Worm (Caenorhabditis elegans) whole organism, young adult: ENCODE data around the gene snb-7.

Source experiments
- F39B2.1 ChIP-seq: fragments of 200-800 bp; sonication (Bioruptor generic); IDR thresholded peaks from 2 replicates; pipeline ENCODE4 v1.3.6; 2022; ENCODE audit warnings: missing genetic modification reagents, missing genetic modification characterization, missing compliant biosample characterization
- T07F8.4 ChIP-seq: sonication (generic microtip); optimal IDR thresholded peaks from 2 replicates; lab custom pipeline; 2016; ENCODE audit warnings: mild to moderate bottlenecking, missing genetic modification characterization, moderate library complexity, missing compliant biosample characterization
- Y53G8AR.9 ChIP-seq: fragments of 200-800 bp; sonication (Bioruptor generic); conservative IDR thresholded peaks from 2 replicates; pipeline ENCODE4 v1.3.6; 2022; ENCODE audit warnings: missing genetic modification reagents, missing genetic modification characterization, missing compliant biosample characterization
- Y56A3A.18 ChIP-seq: fragments of 200-800 bp; sonication (Bioruptor generic); IDR thresholded peaks from 2 replicates; pipeline ENCODE4 v1.3.6; 2022; ENCODE audit warnings: missing genetic modification reagents, missing genetic modification characterization, missing compliant biosample characterization
- ZK185.1 ChIP-seq: sonication (generic microtip); optimal IDR thresholded peaks from 2 replicates; lab custom pipeline; 2016; ENCODE audit warnings: mild to moderate bottlenecking, missing genetic modification characterization, missing compliant biosample characterization; ENCODE audit not compliant: poor library complexity, severe bottlenecking
- akir-1 ChIP-seq: fragments of 200-800 bp; sonication (Bioruptor generic); optimal IDR thresholded peaks from 2 replicates; lab custom pipeline; 2018; ENCODE audit warnings: mild to moderate bottlenecking, missing genetic modification characterization, moderate library complexity, missing compliant biosample characterization
- athp-1 ChIP-seq: sonication (generic microtip); optimal IDR thresholded peaks from 2 replicates; lab custom pipeline; 2017; ENCODE audit warnings: mild to moderate bottlenecking, missing genetic modification characterization, missing compliant biosample characterization
- attf-5 ChIP-seq: fragments of 200-800 bp; sonication (Bioruptor generic); optimal IDR thresholded peaks from 2 replicates; lab custom pipeline; 2018; ENCODE audit warnings: mild to moderate bottlenecking, missing genetic modification characterization, missing compliant biosample characterization
- bed-1 ChIP-seq: fragments of 200-800 bp; sonication (Bioruptor generic); IDR thresholded peaks from 2 replicates; pipeline ENCODE4 v1.3.6; 2022; ENCODE audit warnings: missing genetic modification reagents, missing genetic modification characterization, missing compliant biosample characterization
- bed-2 ChIP-seq: fragments of 200-800 bp; sonication (Bioruptor generic); IDR thresholded peaks from 2 replicates; pipeline ENCODE4 v1.3.6; 2022; ENCODE audit warnings: missing genetic modification reagents, missing genetic modification characterization, missing compliant biosample characterization
- ccch-3 ChIP-seq: fragments of 200-800 bp; sonication (Bioruptor generic); optimal IDR thresholded peaks from 2 replicates; lab custom pipeline; 2018; ENCODE audit warnings: mild to moderate bottlenecking, missing genetic modification characterization, missing compliant biosample characterization
- cebp-1 ChIP-seq, 2 experiments: fragments of 200-800 bp in 1 of 2; sonication (Bioruptor generic) in 1 of 2; sonication (generic microtip) in 1 of 2; IDR thresholded peaks in 1 of 2; optimal IDR thresholded peaks in 1 of 2; 2 replicates each; pipeline versions ENCODE4 v1.3.6 to Lab custom; 2017 to 2022; ENCODE audit warnings: missing compliant biosample characterization in 2 of 2, missing genetic modification characterization in 2 of 2, mild to moderate bottlenecking in 1 of 2, missing genetic modification reagents in 1 of 2, moderate library complexity in 1 of 2
- ceh-100 ChIP-seq: fragments of 200-800 bp; sonication (Bioruptor generic); IDR thresholded peaks from 2 replicates; pipeline ENCODE4 v1.3.6; 2022; ENCODE audit warnings: missing genetic modification reagents, missing genetic modification characterization, missing compliant biosample characterization
- ceh-27 ChIP-seq: fragments of 200-800 bp; sonication (Bioruptor generic); optimal IDR thresholded peaks from 2 replicates; lab custom pipeline; 2018; ENCODE audit warnings: mild to moderate bottlenecking, missing genetic modification characterization, moderate library complexity, missing compliant biosample characterization
- egl-18 ChIP-seq: fragments of 200-800 bp; sonication (Bioruptor generic); IDR thresholded peaks from 2 replicates; pipeline ENCODE4 v1.3.6; 2022; ENCODE audit warnings: missing genetic modification reagents, missing genetic modification characterization, missing compliant biosample characterization
- ekl-4 ChIP-seq: fragments of 200-800 bp; sonication (Bioruptor generic); IDR thresholded peaks from 2 replicates; pipeline ENCODE4 v1.3.6; 2022; ENCODE audit warnings: missing genetic modification reagents, missing genetic modification characterization, missing compliant biosample characterization
- ets-4 ChIP-seq: fragments of 200-800 bp; sonication (Bioruptor generic); optimal IDR thresholded peaks from 2 replicates; lab custom pipeline; 2018; ENCODE audit warnings: mild to moderate bottlenecking, missing genetic modification characterization, missing compliant biosample characterization
- fkh-3 ChIP-seq: sonication (generic microtip); optimal IDR thresholded peaks from 2 replicates; lab custom pipeline; 2016; ENCODE audit warnings: mild to moderate bottlenecking, missing genetic modification characterization, missing compliant biosample characterization
- gei-17 ChIP-seq: fragments of 200-800 bp; sonication (Bioruptor generic); optimal IDR thresholded peaks from 2 replicates; lab custom pipeline; 2018; ENCODE audit warnings: mild to moderate bottlenecking, missing genetic modification characterization, missing compliant biosample characterization
- him-1 ChIP-seq: sonication (generic microtip); optimal IDR thresholded peaks from 2 replicates; lab custom pipeline; 2016; ENCODE audit warnings: missing genotype, missing genetic modification reagents, missing genetic modification characterization, missing compliant biosample characterization
- hrde-1 ChIP-seq: sonication (generic microtip); optimal IDR thresholded peaks from 2 replicates; lab custom pipeline; 2016; ENCODE audit warnings: missing genetic modification characterization, mild to moderate bottlenecking, missing compliant biosample characterization, moderate library complexity, missing genotype, missing genetic modification reagents, borderline replicate concordance
- lin-26 ChIP-seq: fragments of 200-800 bp; sonication (Bioruptor generic); IDR thresholded peaks from 2 replicates; pipeline ENCODE4 v1.3.6; 2022; ENCODE audit warnings: missing genetic modification reagents, missing genetic modification characterization, missing compliant biosample characterization
- lin-40 ChIP-seq: sonication (generic microtip); optimal IDR thresholded peaks from 2 replicates; lab custom pipeline; 2016; ENCODE audit warnings: missing genetic modification characterization, mild to moderate bottlenecking, missing compliant biosample characterization, missing genotype, missing genetic modification reagents
- lir-1 ChIP-seq: fragments of 200-800 bp; sonication (Bioruptor generic); conservative IDR thresholded peaks from 2 replicates; pipeline ENCODE4 v1.3.6; 2022; ENCODE audit warnings: missing genetic modification reagents, missing genetic modification characterization, missing compliant biosample characterization
- madf-3 ChIP-seq: fragments of 200-800 bp; sonication (Bioruptor generic); IDR thresholded peaks from 2 replicates; pipeline ENCODE4 v1.3.6; 2022; ENCODE audit warnings: missing genetic modification reagents, missing genetic modification characterization, missing compliant biosample characterization
- mcd-1 ChIP-seq: fragments of 200-800 bp; sonication (Bioruptor generic); IDR thresholded peaks from 2 replicates; pipeline ENCODE4 v1.3.6; 2022; ENCODE audit warnings: missing genetic modification reagents, missing genetic modification characterization, missing compliant biosample characterization
- mes-4 ChIP-seq: sonication (generic microtip); optimal IDR thresholded peaks from 2 replicates; lab custom pipeline; 2016; ENCODE audit warnings: missing genotype, missing genetic modification characterization, missing compliant biosample characterization
- nhr-179 ChIP-seq: sonication (generic microtip); optimal IDR thresholded peaks from 2 replicates; lab custom pipeline; 2016; ENCODE audit warnings: mild to moderate bottlenecking, missing genetic modification characterization, missing compliant biosample characterization
- nhr-80 ChIP-seq: sonication (generic microtip); optimal IDR thresholded peaks from 2 replicates; lab custom pipeline; 2016; ENCODE audit warnings: missing genetic modification characterization, missing compliant biosample characterization
- pbrm-1 ChIP-seq: fragments of 200-800 bp; sonication (Bioruptor generic); IDR thresholded peaks from 2 replicates; pipeline ENCODE4 v1.3.6; 2022; ENCODE audit warnings: missing genetic modification reagents, missing genetic modification characterization, missing compliant biosample characterization
- rec-8 ChIP-seq, 2 experiments: sonication (generic microtip); optimal IDR thresholded peaks; 2 replicates each; lab custom pipeline; 2016; ENCODE audit warnings: mild to moderate bottlenecking in 2 of 2, missing genetic modification characterization in 2 of 2, missing genetic modification reagents in 2 of 2, missing genotype in 2 of 2, missing biosample characterization in 1 of 2, missing compliant biosample characterization in 1 of 2, moderate library complexity in 1 of 2
- sdz-38 ChIP-seq: sonication (generic microtip); optimal IDR thresholded peaks from 2 replicates; lab custom pipeline; 2016; ENCODE audit warnings: missing genotype, missing genetic modification characterization, missing compliant biosample characterization
- snpc-1.3 ChIP-seq: sonication (generic microtip); optimal IDR thresholded peaks from 2 replicates; lab custom pipeline; 2017; ENCODE audit warnings: missing genetic modification characterization, mild to moderate bottlenecking, missing compliant biosample characterization, antibody characterized with exemption, moderate library complexity, missing genotype, missing genetic modification reagents; ENCODE audit not compliant: insufficient read depth
- sptf-2 ChIP-seq: fragments of 200-800 bp; sonication (Bioruptor generic); optimal IDR thresholded peaks from 2 replicates; lab custom pipeline; 2018; ENCODE audit warnings: mild to moderate bottlenecking, missing genetic modification characterization, missing compliant biosample characterization
- zim-3 ChIP-seq: sonication (generic microtip); optimal IDR thresholded peaks from 2 replicates; lab custom pipeline; 2017; ENCODE audit warnings: mild to moderate bottlenecking, missing genetic modification characterization, moderate library complexity, missing compliant biosample characterization
- ztf-22 ChIP-seq: fragments of 200-800 bp; sonication (Bioruptor generic); optimal IDR thresholded peaks from 2 replicates; lab custom pipeline; 2018; ENCODE audit warnings: mild to moderate bottlenecking, missing genetic modification characterization, moderate library complexity, missing compliant biosample characterization
- ztf-25 ChIP-seq: fragments of 200-800 bp; sonication (Bioruptor generic); IDR thresholded peaks from 2 replicates; pipeline ENCODE4 v1.3.6; 2022; ENCODE audit warnings: missing genetic modification reagents, missing genetic modification characterization, missing compliant biosample characterization
- ztf-26 ChIP-seq: sonication (generic microtip); optimal IDR thresholded peaks from 2 replicates; lab custom pipeline; 2017; ENCODE audit warnings: missing genetic modification characterization, missing compliant biosample characterization

Gene snb-7

ce11 chrIV:12567176-12567892, 6.7 kb downstream of the snb-7 start, which contains the start of the genes hsb-1 and let-99 (continued):
- TF ChIP-seq bed-2 (GFP tag; lab: Robert Waterston, UW) (no peak), ceh-27 (no peak), lir-1 (GFP tag; lab: Robert Waterston, UW) (no peak), gei-17 (GFP tag; lab: Kevin White, UChicago) (no peak), fkh-3 (tag; lab: Kevin White, UChicago) (no peak), mes-4 (no peak), lin-26 (GFP tag; lab: Robert Waterston, UW) (no peak), attf-5 (GFP tag; lab: Kevin White, UChicago) (no peak), ztf-26 (no peak), sptf-2 (no peak), ceh-100 (GFP tag; lab: Robert Waterston, UW) (no peak), bed-1 (no peak), T07F8.4 (tag; lab: Kevin White, UChicago) (no peak), egl-18 (GFP tag; lab: Robert Waterston, UW) (no peak), Y56A3A.18 (GFP tag; lab: Robert Waterston, UW) (no peak), pbrm-1 (GFP tag; lab: Robert Waterston, UW) (peak; percentile 33; the same call in 1 of the 2 replicates), nhr-179 (tag; lab: Kevin White, UChicago) (no peak), ccch-3 (no peak), ztf-25 (GFP tag; lab: Robert Waterston, UW) (no peak), F39B2.1 (GFP tag; lab: Robert Waterston, UW) (no peak), cebp-1 (GFP tag; IDR thresholded peaks at IDR 0.05; lab: Robert Waterston, UW) (no peak), cebp-1 (tag; optimal IDR thresholded peaks at IDR 0.05; lab: Kevin White, UChicago) (peak; percentile 23), hrde-1 (tag; lab: Kevin White, UChicago) (no peak), Y53G8AR.9 (no peak), mcd-1 (GFP tag; lab: Robert Waterston, UW) (peak; percentile 56), athp-1 (tag; lab: Kevin White, UChicago) (no peak), akir-1 (GFP tag; lab: Kevin White, UChicago) (no peak), snpc-1.3 (peak; percentile 61), sdz-38 (tag; lab: Kevin White, UChicago) (no peak), ZK185.1 (tag; lab: Kevin White, UChicago) (peak; percentile 10), nhr-80 (tag; lab: Kevin White, UChicago) (no peak), ekl-4 (GFP tag; lab: Robert Waterston, UW) (no peak), zim-3 (tag; lab: Kevin White, UChicago) (no peak), ztf-22 (GFP tag; lab: Kevin White, UChicago) (no peak), him-1 (tag; lab: Kevin White, UChicago) (no peak), ets-4 (GFP tag; lab: Kevin White, UChicago) (no peak), rec-8 (tag; optimal IDR thresholded peaks at IDR 0.05; lab: Kevin White, UChicago) (no peak), madf-3 (GFP tag; lab: Robert Waterston, UW) (no peak), lin-40 (no peak)
